Worm (Caenorhabditis elegans): ENCODE measurements around the gene epac-1.

DNA sequence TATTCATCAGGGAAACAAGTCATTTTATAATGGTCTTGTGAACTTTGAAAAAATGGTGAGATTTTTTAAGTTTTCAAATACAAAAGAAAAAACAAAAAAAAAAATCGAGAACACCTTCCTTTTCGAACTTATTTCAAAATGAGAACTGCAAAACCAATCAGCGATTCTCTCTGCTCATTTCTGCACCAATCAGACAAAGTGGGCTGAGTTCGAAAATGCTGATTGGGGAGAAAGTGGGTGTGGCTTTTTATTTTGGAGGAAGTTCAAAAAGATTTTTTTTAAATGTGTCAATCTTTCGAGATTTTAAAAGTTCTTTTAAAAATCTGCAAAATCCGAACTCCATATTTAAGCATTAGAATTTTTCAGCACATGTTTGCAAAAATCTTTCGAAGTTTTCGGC is 5.6 kb downstream of the epac-1 start:
- TF ChIP-seq lsy-2 (tag; optimal IDR thresholded peaks at IDR 0.05) (no peak), vab-7 (GFP tag; IDR thresholded peaks at IDR 0.05) (no peak), nhr-25 (tag; optimal IDR thresholded peaks at IDR 0.05; ENCODE audit: borderline replicate concordance, insufficient read depth) (no peak), fos-1 (tag; optimal IDR thresholded peaks at IDR 0.05) (no peak), pha-4 (GFP tag; IDR thresholded peaks at IDR 0.05) (no peak), pha-4 (tag; optimal IDR thresholded peaks at IDR 0.05) (no peak), lin-15B (tag; optimal IDR thresholded peaks at IDR 0.05) (no peak), daf-12 (tag; optimal IDR thresholded peaks at IDR 0.05) (no peak), nhr-41 (GFP tag; IDR thresholded peaks at IDR 0.05) (no peak), lin-38 (GFP tag; IDR thresholded peaks at IDR 0.05) (no peak), dmd-9 (GFP tag; IDR thresholded peaks at IDR 0.05) (no peak), mxl-2 (GFP tag; conservative IDR thresholded peaks at IDR 0.05) (no peak), ctbp-1 (GFP tag; IDR thresholded peaks at IDR 0.05) (no peak), unc-130 (GFP tag; optimal IDR thresholded peaks at IDR 0.05) (no peak), zag-1 (tag; optimal IDR thresholded peaks at IDR 0.05) (no peak)
